Fruit fly (Drosophila melanogaster): Measurements from ENCODE around the gene ro.

The ro gene

DNA sequence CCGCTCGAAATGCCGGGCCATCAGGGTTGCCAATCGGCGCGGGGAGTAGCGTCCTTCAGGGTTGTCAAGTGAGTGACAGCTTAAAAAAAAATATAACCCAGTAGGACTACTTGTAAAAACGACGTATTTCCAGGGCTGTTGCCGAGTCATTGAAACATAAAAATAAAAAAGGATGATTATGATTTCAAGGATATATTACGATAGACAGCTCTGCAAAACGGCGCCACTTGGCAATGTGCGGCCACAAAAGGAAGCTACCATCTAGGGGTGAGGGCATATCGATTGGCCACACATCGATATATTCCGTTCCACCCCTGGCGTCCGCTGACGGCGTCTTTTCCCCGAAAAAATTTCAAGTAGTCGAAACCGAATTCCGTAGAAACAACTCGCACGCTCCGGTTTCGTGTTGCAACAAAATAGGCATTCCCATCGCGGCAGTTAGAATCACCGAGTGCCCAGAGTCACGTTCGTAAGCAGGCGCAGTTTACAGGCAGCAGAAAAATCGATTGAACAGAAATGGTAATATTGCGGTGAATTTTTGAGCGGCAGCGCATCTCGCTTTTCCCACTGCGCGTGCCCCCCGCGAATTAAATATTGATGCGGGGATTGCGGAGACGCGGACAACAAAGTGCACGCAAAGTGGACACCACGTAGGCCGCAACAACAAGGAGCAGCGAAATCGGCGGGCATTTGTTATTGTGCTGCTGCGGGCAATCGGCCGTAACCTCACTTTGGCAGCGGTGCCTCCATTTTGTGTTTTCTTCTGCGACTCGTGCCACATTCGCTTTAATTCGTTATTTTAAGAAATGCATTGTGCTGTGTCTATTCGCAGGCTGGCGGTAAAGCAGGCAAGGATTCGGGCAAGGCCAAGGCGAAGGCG lies 14.2 kb downstream of the ro start, which contains the start of the genes ball and His2Av (continued):
- peak; percentile 8 for TF ChIP-seq CG8281 (tag; optimal IDR thresholded peaks at IDR 0.05)
- TF ChIP-seq insv (GFP tag; optimal IDR thresholded peaks at IDR 0.05), result peak in 1 of 2 experiments; percentile 68
- TF ChIP-seq CG16779 (GFP tag; IDR thresholded peaks at IDR 0.05), result no peak
- TF ChIP-seq CG31388 (GFP tag; optimal IDR thresholded peaks at IDR 0.05), result peak; percentile 54
- peak; percentile 82 for TF ChIP-seq CG10267 (tag; optimal IDR thresholded peaks at IDR 0.05)
- TF ChIP-seq CG15269 (tag; optimal IDR thresholded peaks at IDR 0.05), result peak; percentile 82
- peak; percentile 90 for TF ChIP-seq Chrac-16 (GFP tag; optimal IDR thresholded peaks at IDR 0.05)
- peak; percentile 83 for TF ChIP-seq Atf6 (GFP tag; IDR thresholded peaks at IDR 0.05)
- peak in 1 of 3 experiments; percentile 93 for TF ChIP-seq Stat92E (GFP tag; optimal IDR thresholded peaks at IDR 0.05)
- TF ChIP-seq Hand (GFP tag; optimal IDR thresholded peaks at IDR 0.05), result peak; percentile 4
- peak; percentile 79 for TF ChIP-seq Six4 (GFP tag; optimal IDR thresholded peaks at IDR 0.05)
- TF ChIP-seq CG2199 (GFP tag; IDR thresholded peaks at IDR 0.05), result 0 out of 3 replicates have a peak, but pooled peaks have one; percentile 29
- peak; percentile 90 for TF ChIP-seq HmgZ (tag; optimal IDR thresholded peaks at IDR 0.05)
- peak; percentile 48 for TF ChIP-seq CG12071 (GFP tag; optimal IDR thresholded peaks at IDR 0.05)
- peak; percentile 73 for TF ChIP-seq CG12299 (tag; optimal IDR thresholded peaks at IDR 0.05)
- TF ChIP-seq ind (GFP tag; optimal IDR thresholded peaks at IDR 0.05), result peak; percentile 85
- peak; percentile 79 for TF ChIP-seq CG9215 (GFP tag; IDR thresholded peaks at IDR 0.05)
- peak; percentile 53 for TF ChIP-seq fd96Cb (tag; optimal IDR thresholded peaks at IDR 0.05)
- peak; percentile 87 for TF ChIP-seq Fer1 (GFP tag; optimal IDR thresholded peaks at IDR 0.05)
- TF ChIP-seq amos (GFP tag; IDR thresholded peaks at IDR 0.05; ENCODE audit: partially characterized antibody), result peak; percentile 95
- peak; percentile 74 for TF ChIP-seq CG11560 (tag; IDR thresholded peaks at IDR 0.05)
- peak; percentile 65 for TF ChIP-seq fd3F (GFP tag; optimal IDR thresholded peaks at IDR 0.05)
- TF ChIP-seq ham (GFP tag; IDR thresholded peaks at IDR 0.05), result no peak
- TF ChIP-seq CG33557 (GFP tag; optimal IDR thresholded peaks at IDR 0.05), result peak; percentile 59
- peak; percentile 87 for TF ChIP-seq pum (GFP tag; optimal IDR thresholded peaks at IDR 0.05)
- TF ChIP-seq Ptx1 (GFP tag; IDR thresholded peaks at IDR 0.05), result peak; percentile 85
- TF ChIP-seq CG14965 (GFP tag; optimal IDR thresholded peaks at IDR 0.05; ENCODE audit: borderline replicate concordance), result peak; percentile 32
- peak; percentile 86 for TF ChIP-seq Ets97D (GFP tag; optimal IDR thresholded peaks at IDR 0.05)
- peak; percentile 69 for TF ChIP-seq CG11723 (GFP tag; optimal IDR thresholded peaks at IDR 0.05)
- TF ChIP-seq Hmr (GFP tag; optimal IDR thresholded peaks at IDR 0.05), result peak; percentile 91
- peak; percentile 40 for TF ChIP-seq BtbVII (GFP tag; optimal IDR thresholded peaks at IDR 0.05)
- peak; percentile 87 for TF ChIP-seq CG4424 (GFP tag; optimal IDR thresholded peaks at IDR 0.05)
- TF ChIP-seq CG11695 (GFP tag; IDR thresholded peaks at IDR 0.05), result peak; percentile 73
- peak; percentile 80 for TF ChIP-seq Xrp1 (GFP tag; IDR thresholded peaks at IDR 0.05)
- TF ChIP-seq slou (GFP tag; optimal IDR thresholded peaks at IDR 0.05), result peak; percentile 59
- TF ChIP-seq D (optimal IDR thresholded peaks at IDR 0.05), result peak; percentile 24
- TF ChIP-seq D (GFP tag; optimal IDR thresholded peaks at IDR 0.05), result peak; percentile 51
- TF ChIP-seq Sry-δ (GFP tag; optimal IDR thresholded peaks at IDR 0.05), result peak; percentile 99
- TF ChIP-seq sima (GFP tag; optimal IDR thresholded peaks at IDR 0.05), result peak; percentile 70
- peak in 1 of 3 experiments; percentile 71 for TF ChIP-seq lola (GFP tag; optimal IDR thresholded peaks at IDR 0.05)
- TF ChIP-seq CG12391 (tag; optimal IDR thresholded peaks at IDR 0.05), result peak; percentile 88
- peak; percentile 63 for TF ChIP-seq Oli (tag; optimal IDR thresholded peaks at IDR 0.05)
- peak; percentile 64 for TF ChIP-seq CG32767 (GFP tag; IDR thresholded peaks at IDR 0.05)
- peak; percentile 89 for TF ChIP-seq CG8944 (GFP tag; optimal IDR thresholded peaks at IDR 0.05)
- peak; percentile 55 for TF ChIP-seq schlank (tag; optimal IDR thresholded peaks at IDR 0.05)
- peak; percentile 91 for TF ChIP-seq Side (GFP tag; optimal IDR thresholded peaks at IDR 0.05)
- peak; percentile 53 for TF ChIP-seq gcm2 (GFP tag; optimal IDR thresholded peaks at IDR 0.05)
- TF ChIP-seq CG18011 (GFP tag; optimal IDR thresholded peaks at IDR 0.05), result peak; percentile 79

All from whole organism, embryonic.